Worm (Caenorhabditis elegans) whole organism, L2 larva: ENCODE data around the gene F22E5.21.
"Not testable (repeated sequence)": the region's sequence is repeated elsewhere in the genome, so short reads cannot be mapped to it uniquely, and the experiment has no call there.

ENCODE experiments used
- R02D3.7 ChIP-seq: fragments of 150-350 bp; optimal IDR thresholded peaks from 2 replicates; lab custom pipeline; 2014; ENCODE audit warnings: missing biosample characterization, missing genetic modification characterization
- blmp-1 ChIP-seq: sonication (generic microtip); optimal IDR thresholded peaks from 2 replicates; lab custom pipeline; 2017; ENCODE audit warnings: missing genetic modification characterization, mild to moderate bottlenecking, missing compliant biosample characterization, antibody characterized with exemption, moderate library complexity; ENCODE audit not compliant: insufficient read depth
- elt-1 ChIP-seq: fragments of 150-350 bp; optimal IDR thresholded peaks from 2 replicates; lab custom pipeline; 2014; ENCODE audit warnings: missing biosample characterization, missing genetic modification characterization
- elt-3 ChIP-seq: sonication (generic microtip); optimal IDR thresholded peaks from 2 replicates; lab custom pipeline; 2017; ENCODE audit warnings: missing biosample characterization, missing genetic modification characterization
- fos-1 ChIP-seq: fragments of 150-350 bp; optimal IDR thresholded peaks from 2 replicates; lab custom pipeline; 2014; ENCODE audit warnings: missing biosample characterization, missing genetic modification characterization
- lin-11 ChIP-seq: fragments of 150-350 bp; sonication (generic microtip); optimal IDR thresholded peaks from 2 replicates; lab custom pipeline; 2014; ENCODE audit warnings: missing biosample characterization, missing genetic modification characterization, inconsistent platforms, mixed read lengths
- mdl-1 ChIP-seq, 2 experiments: fragments of 150-350 bp in 1 of 2; sonication (generic microtip) in 1 of 2; optimal IDR thresholded peaks; 2 replicates each; lab custom pipeline; 2017; ENCODE audit warnings: missing biosample characterization in 2 of 2, missing genetic modification characterization in 2 of 2
- nhr-12 ChIP-seq: fragments of 150-350 bp; optimal IDR thresholded peaks from 2 replicates; lab custom pipeline; 2014; ENCODE audit warnings: missing biosample characterization, missing genetic modification characterization
- nhr-25 ChIP-seq: fragments of 150-350 bp; sonication (generic microtip); optimal IDR thresholded peaks from 3 replicates; lab custom pipeline; 2014; ENCODE audit warnings: missing biosample characterization, missing genetic modification characterization
- ztf-11 ChIP-seq: sonication (generic microtip); optimal IDR thresholded peaks from 2 replicates; lab custom pipeline; 2017; ENCODE audit warnings: missing biosample characterization, missing genetic modification characterization

DNA sequence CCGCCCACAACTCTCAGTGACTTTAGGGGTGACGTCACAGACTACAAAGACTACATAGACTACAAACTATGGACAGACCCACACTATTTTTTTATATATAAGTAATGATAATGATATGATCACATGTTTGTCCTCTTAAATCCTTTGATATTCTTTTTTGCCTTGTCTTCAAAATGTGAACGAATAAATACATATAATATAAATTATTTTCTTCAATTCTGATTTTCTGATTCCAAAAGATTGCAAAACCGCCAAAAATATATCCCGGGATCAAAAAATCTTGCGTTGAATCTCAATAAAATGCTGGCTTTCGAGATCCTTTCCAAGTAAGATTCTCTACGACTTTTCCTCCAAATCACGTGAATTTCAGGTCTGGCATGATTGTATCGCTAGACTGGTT is 37.1 kb downstream of the F22E5.21 start, which contains the start of gene F33H12.1:
- TF ChIP-seq nhr-25 (tag; lab: Kevin White, UChicago); ztf-11 (tag; lab: Kevin White, UChicago); lin-11 (tag; lab: Kevin White, UChicago); elt-3 (tag; lab: Kevin White, UChicago); mdl-1 (tag; optimal IDR thresholded peaks at IDR 0.05; lab: Kevin White, UChicago); R02D3.7 (tag; lab: Kevin White, UChicago); fos-1 (tag; lab: Kevin White, UChicago); nhr-12 (tag; lab: Kevin White, UChicago); blmp-1; elt-1: not testable (repeated sequence)
